Worm (Caenorhabditis elegans) whole organism, L3 larva: ENCODE results near the gene K10H10.10.

Experiments
- R02D3.7 ChIP-seq: fragments of 150-350 bp; optimal IDR thresholded peaks from 2 replicates; lab custom pipeline; 2014; ENCODE audit warnings: missing biosample characterization, missing genetic modification characterization
- ZK546.5 ChIP-seq: sonication (generic microtip); optimal IDR thresholded peaks from 2 replicates; lab custom pipeline; 2017; ENCODE audit warnings: missing biosample characterization, missing genetic modification characterization
- aly-2 ChIP-seq: fragments of 150-350 bp; optimal IDR thresholded peaks from 2 replicates; lab custom pipeline; 2014; ENCODE audit warnings: missing biosample characterization, missing genetic modification characterization
- ama-1 ChIP-seq: fragments of 150-350 bp; optimal IDR thresholded peaks from 2 replicates; lab custom pipeline; 2018
- ceh-16 ChIP-seq: sonication (generic microtip); optimal IDR thresholded peaks from 2 replicates; lab custom pipeline; 2017; ENCODE audit warnings: missing biosample characterization, missing genetic modification characterization
- ceh-28 ChIP-seq: fragments of 150-350 bp; optimal IDR thresholded peaks from 2 replicates; lab custom pipeline; 2014; ENCODE audit warnings: missing biosample characterization, missing genetic modification reagents, missing genetic modification characterization
- ceh-82 ChIP-seq: fragments of 150-350 bp; optimal IDR thresholded peaks from 2 replicates; lab custom pipeline; 2014; ENCODE audit warnings: missing biosample characterization, missing genetic modification characterization
- ceh-9 ChIP-seq: sonication (generic microtip); optimal IDR thresholded peaks from 2 replicates; lab custom pipeline; 2018; ENCODE audit warnings: missing biosample characterization, missing genetic modification characterization
- daf-12 ChIP-seq: fragments of 150-350 bp; optimal IDR thresholded peaks from 2 replicates; lab custom pipeline; 2014; ENCODE audit warnings: missing biosample characterization, missing genetic modification reagents, missing genetic modification characterization
- egl-27 ChIP-seq: sonication (generic microtip); optimal IDR thresholded peaks from 4 replicates; lab custom pipeline; 2017; ENCODE audit warnings: missing biosample characterization, missing genetic modification reagents, missing genetic modification characterization
- egl-5 ChIP-seq: fragments of 150-350 bp; optimal IDR thresholded peaks from 2 replicates; lab custom pipeline; 2017; ENCODE audit warnings: missing biosample characterization, missing genetic modification reagents, missing genetic modification characterization, inconsistent platforms
- elt-1 ChIP-seq: fragments of 150-350 bp; optimal IDR thresholded peaks from 2 replicates; lab custom pipeline; 2014; ENCODE audit warnings: missing biosample characterization, missing genetic modification characterization
- elt-2 ChIP-seq: sonication (generic microtip); optimal IDR thresholded peaks from 2 replicates; lab custom pipeline; 2016; ENCODE audit warnings: missing genetic modification reagents, mild to moderate bottlenecking, missing genetic modification characterization, missing compliant biosample characterization
- elt-3 ChIP-seq, 3 experiments: fragments of 150-350 bp in 1 of 3; sonication (generic microtip) in 2 of 3; optimal IDR thresholded peaks; 2 replicates in 2 of 3; 4 replicates in 1 of 3; lab custom pipeline; 2014 to 2017; ENCODE audit warnings: missing biosample characterization in 3 of 3, missing genetic modification characterization in 3 of 3
- eor-1 ChIP-seq, 2 experiments: fragments of 150-350 bp; optimal IDR thresholded peaks; 2 replicates each; lab custom pipeline; 2014 to 2018; ENCODE audit warnings: missing biosample characterization in 2 of 2, missing genetic modification characterization in 2 of 2
- fkh-10 ChIP-seq: sonication (generic microtip); optimal IDR thresholded peaks from 2 replicates; lab custom pipeline; 2017; ENCODE audit warnings: missing biosample characterization, missing genetic modification reagents, missing genetic modification characterization
- fkh-2 ChIP-seq: fragments of 150-350 bp; optimal IDR thresholded peaks from 2 replicates; lab custom pipeline; 2014; ENCODE audit warnings: missing biosample characterization, missing genetic modification reagents, missing genetic modification characterization
- fos-1 ChIP-seq: fragments of 150-350 bp; optimal IDR thresholded peaks from 2 replicates; lab custom pipeline; 2014; ENCODE audit warnings: missing biosample characterization, missing genetic modification characterization
- hmg-11 ChIP-seq: sonication (generic microtip); optimal IDR thresholded peaks from 2 replicates; lab custom pipeline; 2016; ENCODE audit warnings: missing genetic modification characterization, missing compliant biosample characterization
- jun-1 ChIP-seq: fragments of 150-350 bp; optimal IDR thresholded peaks from 2 replicates; lab custom pipeline; 2014; ENCODE audit warnings: missing biosample characterization, missing genetic modification reagents, missing genetic modification characterization
- lin-15B ChIP-seq: fragments of 150-350 bp; optimal IDR thresholded peaks from 2 replicates; lab custom pipeline; 2014; ENCODE audit warnings: missing biosample characterization, missing genetic modification characterization
- lin-39 ChIP-seq: fragments of 150-350 bp; optimal IDR thresholded peaks from 2 replicates; lab custom pipeline; 2018; ENCODE audit warnings: missing biosample characterization, missing genetic modification reagents, missing genetic modification characterization
- lsy-12 ChIP-seq: sonication (generic microtip); optimal IDR thresholded peaks from 2 replicates; lab custom pipeline; 2016; ENCODE audit warnings: mild to moderate bottlenecking, missing genetic modification characterization, missing compliant biosample characterization
- mdl-1 ChIP-seq: fragments of 150-350 bp; optimal IDR thresholded peaks from 2 replicates; lab custom pipeline; 2014; ENCODE audit warnings: missing biosample characterization, missing genetic modification characterization
- mml-1 ChIP-seq: fragments of 150-350 bp; sonication (generic microtip); optimal IDR thresholded peaks from 3 replicates; lab custom pipeline; 2014; ENCODE audit warnings: missing biosample characterization, missing genetic modification characterization
- nfya-1 ChIP-seq: sonication (generic microtip); optimal IDR thresholded peaks from 2 replicates; lab custom pipeline; 2017; ENCODE audit warnings: missing genetic modification characterization, mild to moderate bottlenecking, missing compliant biosample characterization, antibody characterized with exemption, moderate library complexity; ENCODE audit not compliant: insufficient read depth
- nhr-11 ChIP-seq: fragments of 150-350 bp; optimal IDR thresholded peaks from 2 replicates; lab custom pipeline; 2014; ENCODE audit warnings: missing biosample characterization, missing genetic modification characterization
- nhr-12 ChIP-seq: fragments of 150-350 bp; optimal IDR thresholded peaks from 2 replicates; lab custom pipeline; 2014; ENCODE audit warnings: missing biosample characterization, missing genetic modification characterization
- nhr-23 ChIP-seq: fragments of 150-350 bp; optimal IDR thresholded peaks from 2 replicates; lab custom pipeline; 2014; ENCODE audit warnings: missing biosample characterization, missing genetic modification reagents, missing genetic modification characterization
- nhr-237 ChIP-seq: fragments of 150-350 bp; optimal IDR thresholded peaks from 2 replicates; lab custom pipeline; 2014; ENCODE audit warnings: missing biosample characterization, missing genetic modification characterization
- nhr-25 ChIP-seq: sonication (generic microtip); optimal IDR thresholded peaks from 2 replicates; lab custom pipeline; 2017; ENCODE audit warnings: missing biosample characterization, missing genetic modification characterization
- nhr-28 ChIP-seq: fragments of 150-350 bp; optimal IDR thresholded peaks from 2 replicates; lab custom pipeline; 2014; ENCODE audit warnings: missing biosample characterization, missing genetic modification characterization
- nhr-43 ChIP-seq: sonication (generic microtip); optimal IDR thresholded peaks from 2 replicates; lab custom pipeline; 2016; ENCODE audit warnings: mild to moderate bottlenecking, missing genetic modification characterization, missing compliant biosample characterization; ENCODE audit not compliant: poor library complexity, severe bottlenecking
- nhr-67 ChIP-seq: fragments of 150-350 bp; optimal IDR thresholded peaks from 2 replicates; lab custom pipeline; 2014; ENCODE audit warnings: missing biosample characterization, missing genetic modification characterization
- nhr-76 ChIP-seq: fragments of 150-350 bp; sonication (generic microtip); optimal IDR thresholded peaks from 5 replicates; lab custom pipeline; 2014; ENCODE audit warnings: missing biosample characterization, missing genetic modification characterization
- nhr-77 ChIP-seq: fragments of 150-350 bp; optimal IDR thresholded peaks from 2 replicates; lab custom pipeline; 2014; ENCODE audit warnings: missing biosample characterization, missing genetic modification characterization
- pha-4 ChIP-seq: fragments of 150-350 bp; optimal IDR thresholded peaks from 2 replicates; lab custom pipeline; 2014; ENCODE audit warnings: missing biosample characterization, missing genetic modification reagents, missing genetic modification characterization
- pqm-1 ChIP-seq: fragments of 150-350 bp; optimal IDR thresholded peaks from 2 replicates; lab custom pipeline; 2017; ENCODE audit warnings: missing biosample characterization, missing genetic modification characterization, inconsistent platforms
- sea-2 ChIP-seq: fragments of 150-350 bp; sonication (generic microtip); optimal IDR thresholded peaks from 4 replicates; lab custom pipeline; 2014; ENCODE audit warnings: missing biosample characterization, missing genetic modification reagents, missing genetic modification characterization
- skn-1 ChIP-seq: fragments of 150-350 bp; optimal IDR thresholded peaks from 2 replicates; lab custom pipeline; 2014; ENCODE audit warnings: missing biosample characterization, missing genetic modification characterization
- snpc-4 ChIP-seq: fragments of 150-350 bp; optimal IDR thresholded peaks from 2 replicates; lab custom pipeline; 2014; ENCODE audit warnings: missing biosample characterization, missing genetic modification characterization
- tbx-2 ChIP-seq: sonication (generic microtip); optimal IDR thresholded peaks from 2 replicates; lab custom pipeline; 2016; ENCODE audit warnings: mild to moderate bottlenecking, missing genetic modification characterization, missing compliant biosample characterization
- unc-39 ChIP-seq: sonication (generic microtip); optimal IDR thresholded peaks from 4 replicates; lab custom pipeline; 2017; ENCODE audit warnings: missing biosample characterization, missing genetic modification characterization
- unc-62 ChIP-seq: fragments of 150-350 bp; sonication (generic microtip); optimal IDR thresholded peaks from 4 replicates; lab custom pipeline; 2014; ENCODE audit warnings: missing biosample characterization, missing genetic modification reagents, missing genetic modification characterization
- zag-1 ChIP-seq: fragments of 150-350 bp; optimal IDR thresholded peaks from 2 replicates; lab custom pipeline; 2014; ENCODE audit warnings: missing biosample characterization, missing genetic modification characterization
- ztf-11 ChIP-seq: fragments of 150-350 bp; optimal IDR thresholded peaks from 2 replicates; lab custom pipeline; 2014; ENCODE audit warnings: missing biosample characterization, missing genetic modification characterization
- ztf-4 ChIP-seq: fragments of 150-350 bp; optimal IDR thresholded peaks from 2 replicates; lab custom pipeline; 2014; ENCODE audit warnings: missing biosample characterization, missing genetic modification characterization

Gene K10H10.10

DNA sequence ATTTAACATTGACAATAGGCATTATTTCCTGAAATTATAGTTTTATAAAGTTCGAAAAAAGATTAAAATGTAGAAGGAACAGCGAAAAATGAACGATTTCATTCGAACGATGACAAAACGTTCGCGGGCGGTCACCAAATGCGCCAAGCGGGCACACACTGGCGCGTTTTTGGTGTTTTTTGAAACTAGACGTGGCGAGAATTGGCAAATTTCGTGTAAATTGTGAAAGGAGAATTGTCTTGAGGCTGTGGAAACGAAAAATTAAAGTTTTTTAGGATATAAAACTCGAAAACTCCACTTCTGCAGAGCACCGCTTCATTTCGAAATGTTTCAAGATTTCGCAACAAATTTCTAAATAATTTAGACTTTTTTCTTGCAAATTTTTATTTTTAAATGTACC, 18.9 kb upstream of the K10H10.10 start, which contains the start of gene usp-14 (continued):
- TF ChIP-seq ztf-11 (no peak), nhr-12 (no peak), elt-3 (tag; optimal IDR thresholded peaks at IDR 0.05; lab: Kevin White, UChicago) (no peak), nhr-28 (no peak), aly-2 (tag; lab: Kevin White, UChicago) (no peak), lsy-12 (tag; lab: Kevin White, UChicago) (peak; percentile 15), nhr-25 (tag; lab: Kevin White, UChicago) (peak; percentile 48), nhr-237 (tag; lab: Kevin White, UChicago) (no peak), lin-39 (peak; percentile 1), fkh-10 (GFP tag; lab: Kevin White, UChicago) (no peak), sea-2 (GFP tag; lab: Kevin White, UChicago) (no peak), R02D3.7 (tag; lab: Kevin White, UChicago) (no peak), ama-1 (lab: Kevin White, UChicago) (no peak), nhr-67 (tag; lab: Kevin White, UChicago) (no peak), nhr-11 (tag; lab: Kevin White, UChicago) (no peak), ZK546.5 (tag; lab: Kevin White, UChicago) (no peak), nhr-76 (no peak), egl-27 (tag; lab: Kevin White, UChicago) (no peak), ceh-9 (tag; lab: Kevin White, UChicago) (no peak), zag-1 (tag; lab: Kevin White, UChicago) (no peak), nhr-23 (peak; percentile 29), mml-1 (tag; lab: Kevin White, UChicago) (no peak), eor-1 (tag; optimal IDR thresholded peaks at IDR 0.05; lab: Kevin White, UChicago) (no peak), tbx-2 (tag; lab: Kevin White, UChicago) (peak; percentile 37)

DNA sequence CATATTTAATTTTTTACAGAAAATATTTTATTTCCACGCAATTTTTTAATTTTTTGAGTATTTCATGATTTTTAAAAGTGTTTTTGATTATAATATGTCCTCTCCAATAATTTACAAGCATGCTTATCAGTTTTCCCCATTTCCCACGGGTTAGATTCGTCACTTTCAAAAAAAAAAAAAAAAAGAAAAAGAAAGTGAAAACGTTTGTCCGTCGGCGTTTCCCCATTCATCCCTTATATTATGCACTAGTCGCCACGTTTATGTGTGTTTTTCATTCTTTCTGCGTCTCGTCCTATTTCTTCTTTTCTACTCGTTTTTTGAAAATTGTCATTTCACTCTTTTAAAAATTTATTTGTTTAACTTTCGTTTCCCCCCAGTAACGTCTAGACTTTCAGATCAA, 18.2 kb upstream of the K10H10.10 start, which contains the start of gene vnut-1:
vnut-1 (plus strand) TSS at position 396 of the 400 bp plus-strand sequence.
- TF ChIP-seq elt-1 (tag; lab: Kevin White, UChicago), result no peak
- no peak for TF ChIP-seq tbx-2 (tag; lab: Kevin White, UChicago)
- TF ChIP-seq ama-1 (lab: Kevin White, UChicago), result no peak
- TF ChIP-seq lsy-12 (tag; lab: Kevin White, UChicago), result no peak
- peak; percentile 24 for TF ChIP-seq nfya-1 (tag; lab: Kevin White, UChicago)
- no peak for TF ChIP-seq nhr-67 (tag; lab: Kevin White, UChicago)
- TF ChIP-seq aly-2 (tag; lab: Kevin White, UChicago), result no peak
- TF ChIP-seq nhr-12, result no peak
- TF ChIP-seq hmg-11 (tag; lab: Kevin White, UChicago), result peak; percentile 38
- no peak for TF ChIP-seq unc-62
- no peak for TF ChIP-seq ceh-9 (tag; lab: Kevin White, UChicago)
- no peak for TF ChIP-seq ZK546.5 (tag; lab: Kevin White, UChicago)
- no peak for TF ChIP-seq nhr-76
- TF ChIP-seq jun-1, result no peak
- TF ChIP-seq pqm-1 (tag; lab: Kevin White, UChicago), result peak; percentile 67
- peak; percentile 50 for TF ChIP-seq pha-4 (tag; lab: Kevin White, UChicago)
- no peak for TF ChIP-seq R02D3.7 (tag; lab: Kevin White, UChicago)
- no peak for TF ChIP-seq skn-1
- TF ChIP-seq nhr-11 (tag; lab: Kevin White, UChicago), result no peak
- no peak for TF ChIP-seq egl-27 (tag; lab: Kevin White, UChicago)
- TF ChIP-seq ztf-11, result no peak
- TF ChIP-seq lin-39, result no peak
- no peak for TF ChIP-seq fkh-10 (GFP tag; lab: Kevin White, UChicago)
- TF ChIP-seq nhr-43 (tag; lab: Kevin White, UChicago), result peak; percentile 29
- no peak for TF ChIP-seq nhr-28
- no peak for TF ChIP-seq unc-39 (tag; lab: Kevin White, UChicago)
- no peak for TF ChIP-seq ceh-28 (tag; lab: Kevin White, UChicago)
- TF ChIP-seq fos-1 (tag; lab: Kevin White, UChicago), result no peak
- TF ChIP-seq snpc-4 (tag; lab: Kevin White, UChicago), result peak; percentile 60
- TF ChIP-seq mml-1 (tag; lab: Kevin White, UChicago), result no peak
- no peak for TF ChIP-seq elt-3 (tag; optimal IDR thresholded peaks at IDR 0.05; lab: Kevin White, UChicago)
- TF ChIP-seq zag-1 (tag; lab: Kevin White, UChicago), result no peak
- no peak for TF ChIP-seq egl-5 (tag; lab: Kevin White, UChicago)
- TF ChIP-seq daf-12, result no peak
- TF ChIP-seq ceh-16 (tag; lab: Kevin White, UChicago), result no peak
- TF ChIP-seq nhr-77 (tag; lab: Kevin White, UChicago), result no peak
- TF ChIP-seq nhr-23, result peak; percentile 63
- TF ChIP-seq lin-15B, result peak; percentile 9
- TF ChIP-seq nhr-25 (tag; lab: Kevin White, UChicago), result peak; percentile 9
- no peak for TF ChIP-seq nhr-237 (tag; lab: Kevin White, UChicago)
- TF ChIP-seq ceh-82 (tag; lab: Kevin White, UChicago), result no peak
- no peak for TF ChIP-seq ztf-4
- no peak for TF ChIP-seq eor-1 (tag; optimal IDR thresholded peaks at IDR 0.05; lab: Kevin White, UChicago)
- no peak for TF ChIP-seq sea-2 (GFP tag; lab: Kevin White, UChicago)
- no peak for TF ChIP-seq fkh-2 (tag; lab: Kevin White, UChicago)
- TF ChIP-seq mdl-1 (tag; lab: Kevin White, UChicago), result no peak
- TF ChIP-seq elt-2 (tag; lab: Kevin White, UChicago), result peak; percentile 80
